Fruit fly (Drosophila melanogaster) whole organism, pupa: Measurements from ENCODE around the gene Tim17b1.

ENCODE experiments used
- CG10348 ChIP-seq: fragments of 200-800 bp; sonication (Bioruptor generic); IDR thresholded peaks from 2 replicates; pipeline ENCODE4 v1.3.6; 2022; ENCODE audit warnings: missing biosample characterization, missing genetic modification characterization
- CG12605 ChIP-seq: fragments of 200-800 bp; sonication (Bioruptor generic); IDR thresholded peaks from 2 replicates; pipeline ENCODE4 v1.3.6; 2022; ENCODE audit warnings: missing biosample characterization, missing genetic modification characterization
- CG13204 ChIP-seq: fragments of 200-800 bp; sonication (Bioruptor generic); optimal IDR thresholded peaks from 2 replicates; lab custom pipeline; 2018; ENCODE audit warnings: missing biosample characterization, mild to moderate bottlenecking, missing genetic modification characterization, moderate library complexity
- CG17806 ChIP-seq: fragments of 200-800 bp; sonication (Bioruptor generic); optimal IDR thresholded peaks from 2 replicates; lab custom pipeline; 2018; ENCODE audit warnings: missing biosample characterization, mild to moderate bottlenecking, missing genetic modification characterization, moderate library complexity
- CG32121 ChIP-seq: fragments of 200-800 bp; sonication (Bioruptor generic); IDR thresholded peaks from 2 replicates; pipeline ENCODE4 v1.3.6; 2022; ENCODE audit warnings: missing biosample characterization, missing genetic modification characterization
- CG34367 ChIP-seq: fragments of 200-800 bp; sonication (Bioruptor generic); optimal IDR thresholded peaks from 2 replicates; lab custom pipeline; 2018; ENCODE audit warnings: missing biosample characterization, mild to moderate bottlenecking, missing genetic modification characterization
- CG4496 ChIP-seq: fragments of 200-800 bp; sonication (Bioruptor generic); IDR thresholded peaks from 3 replicates; pipeline ENCODE4 v1.3.6; 2022; ENCODE audit warnings: missing biosample characterization, missing genetic modification characterization
- CG8159 ChIP-seq: fragments of 200-800 bp; sonication (Bioruptor generic); optimal IDR thresholded peaks from 3 replicates; lab custom pipeline; 2018; ENCODE audit warnings: missing biosample characterization, mild to moderate bottlenecking, missing genetic modification characterization, moderate library complexity
- CG8301 ChIP-seq: fragments of 200-800 bp; sonication (Bioruptor generic); optimal IDR thresholded peaks from 2 replicates; lab custom pipeline; 2018; ENCODE audit warnings: missing biosample characterization, mild to moderate bottlenecking, missing genetic modification characterization
- Ets98B ChIP-seq: fragments of 200-800 bp; sonication (Bioruptor generic); IDR thresholded peaks from 2 replicates; pipeline ENCODE4 v1.3.6; 2022; ENCODE audit warnings: missing biosample characterization, missing genetic modification characterization
- Pif1A ChIP-seq: fragments of 200-800 bp; sonication (Bioruptor generic); optimal IDR thresholded peaks from 3 replicates; lab custom pipeline; 2016; ENCODE audit warnings: missing biosample characterization, missing genetic modification characterization
- Pif1B ChIP-seq: fragments of 200-800 bp; sonication (Bioruptor generic); optimal IDR thresholded peaks from 3 replicates; lab custom pipeline; 2016; ENCODE audit warnings: missing biosample characterization, missing genetic modification characterization
- gl ChIP-seq: fragments of 200-800 bp; sonication (Bioruptor generic); optimal IDR thresholded peaks from 2 replicates; lab custom pipeline; 2018; ENCODE audit warnings: missing biosample characterization, mild to moderate bottlenecking, missing genetic modification characterization
- rn ChIP-seq: fragments of 200-800 bp; sonication (Bioruptor generic); IDR thresholded peaks from 2 replicates; pipeline ENCODE4 v1.3.6; 2022; ENCODE audit warnings: missing biosample characterization, missing genetic modification characterization

- no peak for TF ChIP-seq CG4496 (GFP tag; lab: Robert Waterston, UW)
- no peak for TF ChIP-seq Pif1A (GFP tag; lab: Kevin White, UChicago)
- no peak for TF ChIP-seq CG13204 (GFP tag; lab: Kevin White, UChicago)
- no peak for TF ChIP-seq CG32121 (GFP tag; lab: Robert Waterston, UW)
- TF ChIP-seq CG8301 (tag; lab: Kevin White, UChicago), result no peak
- no peak for TF ChIP-seq CG12605
- TF ChIP-seq Ets98B, result no peak
- TF ChIP-seq gl (tag; lab: Kevin White, UChicago), result no peak
- TF ChIP-seq CG34367, result no peak
- no peak for TF ChIP-seq CG10348 (GFP tag; lab: Robert Waterston, UW)
- no peak for TF ChIP-seq CG8159 (tag; lab: Kevin White, UChicago)
- TF ChIP-seq CG17806, result no peak
- no peak for TF ChIP-seq Pif1B
- TF ChIP-seq rn (GFP tag; lab: Robert Waterston, UW), result no peak
These were observed 21.3 kb upstream of the Tim17b1 start for dm6 chr3R:5278627-5279026.
